Fruit fly (Drosophila melanogaster): ENCODE results near the gene CG32188.

Gene CG32188

DNA sequence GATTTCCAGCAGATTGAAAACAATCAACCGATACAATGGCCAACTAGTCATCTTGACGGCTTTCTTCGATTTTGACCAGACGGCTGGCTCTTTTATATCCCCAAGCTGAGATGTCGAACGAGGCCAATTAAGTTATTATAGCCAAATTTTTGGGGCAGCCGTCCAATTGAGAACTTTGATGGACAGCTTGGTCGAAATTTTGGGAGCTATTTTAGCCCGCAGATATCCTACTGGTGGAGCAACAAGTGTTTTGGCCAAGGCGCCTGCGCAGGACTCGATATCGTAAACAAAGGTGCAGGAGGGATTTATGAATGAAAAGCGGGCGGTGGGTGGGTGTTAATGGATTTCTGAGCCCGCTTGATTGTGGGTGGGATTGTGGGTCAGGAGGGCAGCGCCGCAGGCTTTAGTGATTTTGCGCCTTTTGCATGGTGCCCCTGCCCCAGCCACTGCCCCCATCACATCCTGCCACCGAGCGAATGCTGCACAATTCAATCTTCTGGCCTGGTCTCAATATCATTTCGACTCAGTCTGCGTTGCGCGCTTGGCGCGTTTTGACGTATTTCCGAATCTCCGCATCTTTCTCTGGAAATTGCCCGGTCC is 10.5 kb downstream of the CG32188 start, which contains the start of the genes Ir75c and Grd:
Gene Ir75c, minus strand, starts transcription at position 51 of the 600 bp plus-strand sequence.
Gene Grd, plus strand, starts transcription at position 550 of the 600 bp plus-strand sequence.
- no peak for TF ChIP-seq CG8478 (optimal IDR thresholded peaks at IDR 0.05)
- TF ChIP-seq Dll (optimal IDR thresholded peaks at IDR 0.05): no peak
- no peak for TF ChIP-seq psq (optimal IDR thresholded peaks at IDR 0.05)
- TF ChIP-seq EcR (GFP tag; optimal IDR thresholded peaks at IDR 0.05): no peak
- TF ChIP-seq usp (GFP tag; optimal IDR thresholded peaks at IDR 0.05): no peak
- TF ChIP-seq pan (optimal IDR thresholded peaks at IDR 0.05): no peak

DNA sequence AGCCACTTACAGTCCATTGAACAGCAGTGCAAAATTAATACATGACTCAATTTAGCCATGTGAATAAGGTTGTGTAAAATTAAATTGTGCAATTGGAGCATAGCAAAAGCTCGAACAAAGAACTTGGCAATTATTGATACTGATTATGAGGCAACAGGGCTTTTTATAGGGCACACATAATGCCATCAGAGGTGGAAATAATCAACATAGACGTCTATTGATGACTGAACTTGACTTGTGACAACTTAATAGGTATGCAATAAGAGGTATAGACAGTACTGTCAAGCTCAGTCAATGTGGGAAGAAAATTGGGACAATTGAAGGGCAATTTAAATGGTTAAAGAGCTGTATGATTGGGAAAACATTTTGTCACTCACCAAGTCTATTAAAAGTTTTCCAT is 13.3 kb downstream of the CG32188 start, which contains the start of gene Ir75b:
Gene Ir75b, minus strand, starts transcription at position 101 of the 400 bp plus-strand sequence.
- TF ChIP-seq EcR (GFP tag; optimal IDR thresholded peaks at IDR 0.05): no peak
- no peak for TF ChIP-seq psq (optimal IDR thresholded peaks at IDR 0.05)
- no peak for TF ChIP-seq Dll (optimal IDR thresholded peaks at IDR 0.05)
- no peak for TF ChIP-seq usp (GFP tag; optimal IDR thresholded peaks at IDR 0.05)
- no peak for TF ChIP-seq pan (optimal IDR thresholded peaks at IDR 0.05)
- TF ChIP-seq CG8478 (optimal IDR thresholded peaks at IDR 0.05): no peak

DNA sequence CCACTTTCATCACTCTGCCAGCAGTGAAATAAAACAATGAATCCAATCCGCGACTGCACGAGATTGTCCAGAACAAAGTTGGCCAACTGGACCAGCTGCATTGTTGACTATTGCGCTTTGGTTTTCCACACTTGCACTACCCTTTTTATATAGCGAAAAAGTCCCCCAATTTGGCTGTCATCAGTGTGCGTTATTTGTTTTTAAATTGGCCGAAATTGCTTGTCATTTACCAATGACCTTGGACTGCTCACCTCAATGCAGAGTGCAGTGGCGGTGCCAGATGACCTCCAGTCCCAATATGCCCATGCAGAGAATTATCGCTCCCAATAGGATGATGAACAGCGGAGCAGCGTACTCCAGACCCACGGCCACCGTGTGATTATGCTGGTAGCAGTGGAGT is 15.6 kb downstream of the CG32188 start, which contains the start of gene Ir75a:
Gene Ir75a, minus strand, starts transcription at position 101 of the 400 bp plus-strand sequence.
- TF ChIP-seq EcR (GFP tag; optimal IDR thresholded peaks at IDR 0.05) (no peak), Dll (optimal IDR thresholded peaks at IDR 0.05) (no peak), CG8478 (optimal IDR thresholded peaks at IDR 0.05) (no peak), psq (optimal IDR thresholded peaks at IDR 0.05) (no peak), pan (optimal IDR thresholded peaks at IDR 0.05) (no peak), usp (GFP tag; optimal IDR thresholded peaks at IDR 0.05) (no peak)

DNA sequence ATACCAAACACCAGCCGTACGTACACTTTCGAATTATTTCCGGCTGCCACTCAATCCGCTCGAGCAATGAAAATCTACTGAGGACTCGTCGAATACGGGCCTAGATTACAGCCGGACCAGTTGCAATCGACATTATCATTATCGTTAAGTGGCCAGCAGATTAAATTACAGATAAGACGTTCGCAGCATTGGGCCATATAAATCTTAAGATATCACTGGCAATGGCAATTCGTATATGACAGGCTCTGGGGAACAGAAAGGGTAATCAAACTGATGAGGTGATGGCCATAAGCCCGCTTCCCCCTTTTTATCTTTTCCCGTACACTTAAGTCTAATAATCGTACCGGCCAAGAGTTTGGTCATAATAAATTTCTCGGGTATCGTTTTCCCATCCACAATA is 19.4 kb downstream of the CG32188 start, which contains the start of gene Cln3:
Gene Cln3, minus strand, starts transcription at position 84 of the 400 bp plus-strand sequence.
- TF ChIP-seq usp (GFP tag; optimal IDR thresholded peaks at IDR 0.05) (no peak), pan (optimal IDR thresholded peaks at IDR 0.05) (no peak), Dll (optimal IDR thresholded peaks at IDR 0.05) (no peak), CG8478 (optimal IDR thresholded peaks at IDR 0.05) (no peak), EcR (GFP tag; optimal IDR thresholded peaks at IDR 0.05) (no peak), psq (optimal IDR thresholded peaks at IDR 0.05) (no peak)

DNA sequence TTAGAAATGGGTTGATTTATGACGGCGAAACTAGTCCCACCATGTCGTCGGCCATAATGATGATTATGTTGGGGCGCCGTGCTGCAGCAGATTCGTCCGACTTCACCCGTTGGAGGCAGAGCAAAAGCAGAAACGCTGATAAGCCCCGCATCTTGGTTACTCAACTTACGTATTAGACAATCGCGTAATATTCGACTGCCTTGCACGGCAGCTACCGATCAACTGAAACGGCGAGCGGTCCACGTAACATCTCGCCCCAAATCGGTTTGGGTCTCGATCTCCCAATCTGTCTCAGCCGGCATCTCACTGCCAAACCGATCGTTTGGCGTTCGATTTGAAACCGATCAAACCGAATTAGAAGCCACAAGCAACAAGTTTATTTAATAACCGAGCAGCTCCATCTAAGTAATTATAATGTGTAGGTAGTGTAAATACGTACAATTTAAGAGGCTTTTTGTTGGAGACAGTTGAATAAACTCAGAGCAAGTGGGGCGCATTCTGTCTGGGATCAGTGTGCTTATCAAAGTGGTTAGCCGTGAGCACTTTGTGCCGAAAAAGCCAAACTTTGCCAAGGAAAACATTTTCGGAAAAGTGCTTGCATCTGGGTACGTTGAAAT is 24.7 kb downstream of the CG32188 start, which contains the start of gene CG32191:
Gene CG32191, minus strand, starts transcription at position 550 of the 617 bp plus-strand sequence.
- TF ChIP-seq psq (optimal IDR thresholded peaks at IDR 0.05) (no peak), Dll (optimal IDR thresholded peaks at IDR 0.05) (no peak), usp (GFP tag; optimal IDR thresholded peaks at IDR 0.05) (no peak), EcR (GFP tag; optimal IDR thresholded peaks at IDR 0.05) (no peak), CG8478 (optimal IDR thresholded peaks at IDR 0.05) (no peak), pan (optimal IDR thresholded peaks at IDR 0.05) (no peak)

DNA sequence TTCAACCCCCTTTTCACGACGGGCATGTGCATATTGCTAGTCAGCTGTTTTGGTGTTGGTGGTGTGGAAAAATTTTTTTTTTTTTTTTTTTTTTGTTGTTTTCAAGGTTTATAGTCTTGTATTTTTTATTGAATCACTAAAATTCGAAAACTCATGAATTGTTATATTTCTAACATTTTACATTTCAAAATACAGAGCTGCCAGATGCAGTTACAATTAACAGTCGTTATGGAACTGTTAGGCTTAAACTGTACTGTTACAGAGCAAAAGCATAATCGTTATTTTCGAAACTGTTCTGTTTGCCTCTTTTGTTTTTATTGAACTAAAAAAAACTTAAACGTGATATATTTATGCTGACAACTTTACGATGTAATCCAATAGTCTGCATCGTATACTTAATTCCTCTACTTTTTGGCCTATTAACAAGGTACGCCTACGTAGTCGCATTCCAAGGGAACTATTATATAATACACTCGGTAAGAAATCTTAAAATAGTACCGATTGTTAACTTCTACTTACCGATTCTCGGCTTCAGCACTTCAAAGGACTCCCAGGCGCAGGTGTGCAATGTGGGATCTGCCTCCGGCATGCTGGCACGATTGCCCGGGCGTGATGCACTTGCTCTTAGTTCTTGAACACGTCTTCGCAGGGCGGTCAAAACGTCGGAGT is 26.9 kb downstream of the CG32188 start, which contains the start of gene CG32187:
Gene CG32187, minus strand, starts transcription at position 9 of the 669 bp plus-strand sequence.
- no peak for TF ChIP-seq psq (optimal IDR thresholded peaks at IDR 0.05)
- no peak for TF ChIP-seq CG8478 (optimal IDR thresholded peaks at IDR 0.05)
- TF ChIP-seq usp (GFP tag; optimal IDR thresholded peaks at IDR 0.05): no peak
- no peak for TF ChIP-seq EcR (GFP tag; optimal IDR thresholded peaks at IDR 0.05)
- no peak for TF ChIP-seq Dll (optimal IDR thresholded peaks at IDR 0.05)
- TF ChIP-seq pan (optimal IDR thresholded peaks at IDR 0.05): no peak

DNA sequence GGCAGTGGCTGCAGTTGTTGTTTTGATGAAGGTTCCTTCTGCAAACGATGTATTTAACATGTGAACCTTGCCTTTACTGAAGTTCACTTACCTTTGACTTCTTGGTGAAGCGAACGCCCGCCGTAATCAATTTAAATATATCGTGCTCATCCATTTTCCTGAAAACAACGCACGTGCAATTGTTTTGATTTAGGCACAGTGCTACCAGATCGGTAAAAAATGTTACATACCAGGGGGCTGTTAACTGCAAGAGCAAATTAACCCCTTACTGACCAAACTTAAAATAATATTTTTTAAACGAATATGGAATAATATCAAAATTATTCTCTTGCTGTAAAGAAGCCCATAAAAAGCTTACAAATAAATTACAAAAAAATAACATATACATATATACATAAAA is 28.9 kb downstream of the CG32188 start, which contains the start of gene ais:
Gene ais, minus strand, starts transcription at position 205 of the 400 bp plus-strand sequence.
- TF ChIP-seq psq (optimal IDR thresholded peaks at IDR 0.05): no peak
- TF ChIP-seq EcR (GFP tag; optimal IDR thresholded peaks at IDR 0.05): no peak

DNA sequence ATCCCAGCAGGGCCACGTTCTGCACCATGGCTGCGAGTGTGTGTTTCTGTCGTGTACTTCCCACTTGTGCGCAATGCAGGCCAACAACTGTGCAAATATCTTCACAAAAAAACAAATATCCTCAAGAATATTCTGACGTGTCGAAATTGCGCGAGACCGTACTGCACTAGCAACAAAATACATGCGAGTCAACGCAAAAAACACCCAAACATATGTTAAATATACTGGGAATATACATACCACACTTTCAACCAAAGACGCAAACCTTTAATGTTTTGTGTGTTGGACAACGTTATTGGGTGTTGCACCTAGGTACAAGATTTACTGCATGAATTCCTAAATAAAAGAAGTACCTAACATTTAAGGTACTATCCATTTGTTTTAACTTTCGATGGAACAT is 31.3 kb downstream of the CG32188 start, which contains the start of gene NUCB1:
Gene NUCB1, minus strand, starts transcription at position 173 of the 400 bp plus-strand sequence.
- no peak for TF ChIP-seq CG8478 (optimal IDR thresholded peaks at IDR 0.05)

DNA sequence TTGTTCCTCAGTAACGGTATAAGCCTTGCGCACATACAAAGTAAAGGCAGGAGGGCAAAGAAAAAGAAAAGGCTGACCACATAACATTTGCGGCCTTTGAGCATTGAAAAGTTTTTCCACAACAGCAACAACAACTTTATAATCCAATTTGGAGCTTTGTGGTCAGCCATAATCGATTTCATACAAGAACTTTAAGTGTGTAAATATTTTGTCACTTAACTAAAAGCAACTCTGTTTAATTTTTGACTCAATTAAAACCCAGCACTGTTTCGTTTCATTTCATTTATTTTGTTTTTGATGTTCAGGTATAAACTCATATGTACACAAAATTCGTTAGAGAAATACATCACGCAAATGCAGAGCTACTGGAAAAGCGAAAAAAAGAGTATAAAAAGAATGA is 35.9 kb downstream of the CG32188 start, which contains the start of gene CG42816:
Gene CG42816, minus strand, starts transcription at position 101 of the 400 bp plus-strand sequence.
- no peak for TF ChIP-seq CG8478 (optimal IDR thresholded peaks at IDR 0.05)
- TF ChIP-seq pan (optimal IDR thresholded peaks at IDR 0.05): no peak
- no peak for TF ChIP-seq psq (optimal IDR thresholded peaks at IDR 0.05)
- no peak for TF ChIP-seq EcR (GFP tag; optimal IDR thresholded peaks at IDR 0.05)
- TF ChIP-seq usp (GFP tag; optimal IDR thresholded peaks at IDR 0.05): no peak

DNA sequence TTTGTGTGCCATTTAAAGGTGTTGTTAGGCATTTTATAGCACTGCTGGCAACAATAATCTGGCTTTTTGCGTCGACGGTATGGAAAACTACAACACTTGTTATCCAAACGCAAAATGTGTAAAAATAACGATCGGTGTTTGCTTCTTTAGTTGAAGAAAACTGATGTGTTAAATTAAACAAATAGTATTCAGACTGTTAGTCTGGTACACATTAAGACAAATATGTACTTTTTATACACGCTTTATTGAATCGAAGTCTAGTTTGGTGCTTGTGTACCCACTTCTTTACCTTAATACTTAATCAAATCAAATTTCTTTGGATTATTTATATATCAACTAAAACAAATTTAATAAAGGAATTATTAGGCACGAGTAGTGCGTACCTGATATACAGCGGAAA is 41.9 kb downstream of the CG32188 start:
- TF ChIP-seq usp (GFP tag; optimal IDR thresholded peaks at IDR 0.05) (no peak), Dll (optimal IDR thresholded peaks at IDR 0.05) (no peak), EcR (GFP tag; optimal IDR thresholded peaks at IDR 0.05) (no peak)

DNA sequence AAGACGTTTGTCGTGTGGAACGTTAAGA is 42.1 kb downstream of the CG32188 start, which contains the start of gene CG42815:
Gene CG42815, minus strand, starts transcription at position 20 of the 28 bp plus-strand sequence.
- TF ChIP-seq EcR (GFP tag; optimal IDR thresholded peaks at IDR 0.05) (no peak), CG8478 (optimal IDR thresholded peaks at IDR 0.05) (no peak), usp (GFP tag; optimal IDR thresholded peaks at IDR 0.05) (no peak), Dll (optimal IDR thresholded peaks at IDR 0.05) (no peak), psq (optimal IDR thresholded peaks at IDR 0.05) (no peak), pan (optimal IDR thresholded peaks at IDR 0.05) (no peak)

DNA sequence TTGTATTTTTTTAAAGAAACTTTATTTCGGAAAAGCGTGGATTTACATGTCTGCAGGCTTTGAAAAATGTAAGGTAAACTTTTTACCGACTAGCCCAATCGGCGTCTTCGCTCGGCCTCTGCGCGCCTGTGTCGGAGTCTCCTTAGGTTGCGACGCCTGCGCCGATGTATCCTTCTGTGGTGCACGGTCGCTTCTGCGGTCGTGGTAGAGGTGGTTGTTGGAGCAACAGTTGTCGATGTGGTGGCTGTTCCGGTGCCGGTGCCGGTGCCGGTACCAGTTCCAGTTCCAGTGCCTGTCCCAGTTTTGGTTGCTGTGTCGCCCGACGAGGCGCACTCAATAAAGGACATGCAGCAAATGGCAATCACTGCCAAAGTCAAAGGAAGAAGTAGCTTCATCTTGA is 42.4 kb downstream of the CG32188 start:
- TF ChIP-seq EcR (GFP tag; optimal IDR thresholded peaks at IDR 0.05): no peak
- TF ChIP-seq psq (optimal IDR thresholded peaks at IDR 0.05): no peak
- no peak for TF ChIP-seq CG8478 (optimal IDR thresholded peaks at IDR 0.05)
- no peak for TF ChIP-seq usp (GFP tag; optimal IDR thresholded peaks at IDR 0.05)
- no peak for TF ChIP-seq Dll (optimal IDR thresholded peaks at IDR 0.05)
- no peak for TF ChIP-seq pan (optimal IDR thresholded peaks at IDR 0.05)
